Worm (Caenorhabditis elegans) whole organism, L3 larva: ENCODE data around the gene irld-49.

Experiments used
- ZK546.5 ChIP-seq: sonication (generic microtip); optimal IDR thresholded peaks from 2 replicates; lab custom pipeline; 2017; ENCODE audit warnings: missing biosample characterization, missing genetic modification characterization
- aly-2 ChIP-seq: fragments of 150-350 bp; optimal IDR thresholded peaks from 2 replicates; lab custom pipeline; 2014; ENCODE audit warnings: missing biosample characterization, missing genetic modification characterization
- ama-1 ChIP-seq: fragments of 150-350 bp; optimal IDR thresholded peaks from 2 replicates; lab custom pipeline; 2018
- ceh-16 ChIP-seq: sonication (generic microtip); optimal IDR thresholded peaks from 2 replicates; lab custom pipeline; 2017; ENCODE audit warnings: missing biosample characterization, missing genetic modification characterization
- ceh-28 ChIP-seq: fragments of 150-350 bp; optimal IDR thresholded peaks from 2 replicates; lab custom pipeline; 2014; ENCODE audit warnings: missing biosample characterization, missing genetic modification reagents, missing genetic modification characterization
- daf-12 ChIP-seq: fragments of 150-350 bp; optimal IDR thresholded peaks from 2 replicates; lab custom pipeline; 2014; ENCODE audit warnings: missing biosample characterization, missing genetic modification reagents, missing genetic modification characterization
- egl-27 ChIP-seq: sonication (generic microtip); optimal IDR thresholded peaks from 4 replicates; lab custom pipeline; 2017; ENCODE audit warnings: missing biosample characterization, missing genetic modification reagents, missing genetic modification characterization
- egl-5 ChIP-seq: fragments of 150-350 bp; optimal IDR thresholded peaks from 2 replicates; lab custom pipeline; 2017; ENCODE audit warnings: missing biosample characterization, missing genetic modification reagents, missing genetic modification characterization, inconsistent platforms
- elt-1 ChIP-seq: fragments of 150-350 bp; optimal IDR thresholded peaks from 2 replicates; lab custom pipeline; 2014; ENCODE audit warnings: missing biosample characterization, missing genetic modification characterization
- elt-2 ChIP-seq: sonication (generic microtip); optimal IDR thresholded peaks from 2 replicates; lab custom pipeline; 2016; ENCODE audit warnings: missing genetic modification reagents, mild to moderate bottlenecking, missing genetic modification characterization, missing compliant biosample characterization
- elt-3 ChIP-seq, 3 experiments: fragments of 150-350 bp in 1 of 3; sonication (generic microtip) in 2 of 3; optimal IDR thresholded peaks; 2 replicates in 2 of 3; 4 replicates in 1 of 3; lab custom pipeline; 2014 to 2017; ENCODE audit warnings: missing biosample characterization in 3 of 3, missing genetic modification characterization in 3 of 3
- eor-1 ChIP-seq, 2 experiments: fragments of 150-350 bp; optimal IDR thresholded peaks; 2 replicates each; lab custom pipeline; 2014 to 2018; ENCODE audit warnings: missing biosample characterization in 2 of 2, missing genetic modification characterization in 2 of 2
- fkh-10 ChIP-seq: sonication (generic microtip); optimal IDR thresholded peaks from 2 replicates; lab custom pipeline; 2017; ENCODE audit warnings: missing biosample characterization, missing genetic modification reagents, missing genetic modification characterization
- fkh-2 ChIP-seq: fragments of 150-350 bp; optimal IDR thresholded peaks from 2 replicates; lab custom pipeline; 2014; ENCODE audit warnings: missing biosample characterization, missing genetic modification reagents, missing genetic modification characterization
- hmg-11 ChIP-seq: sonication (generic microtip); optimal IDR thresholded peaks from 2 replicates; lab custom pipeline; 2016; ENCODE audit warnings: missing genetic modification characterization, missing compliant biosample characterization
- jun-1 ChIP-seq: fragments of 150-350 bp; optimal IDR thresholded peaks from 2 replicates; lab custom pipeline; 2014; ENCODE audit warnings: missing biosample characterization, missing genetic modification reagents, missing genetic modification characterization
- lin-15B ChIP-seq: fragments of 150-350 bp; optimal IDR thresholded peaks from 2 replicates; lab custom pipeline; 2014; ENCODE audit warnings: missing biosample characterization, missing genetic modification characterization
- lin-39 ChIP-seq: fragments of 150-350 bp; optimal IDR thresholded peaks from 2 replicates; lab custom pipeline; 2018; ENCODE audit warnings: missing biosample characterization, missing genetic modification reagents, missing genetic modification characterization
- mml-1 ChIP-seq: fragments of 150-350 bp; sonication (generic microtip); optimal IDR thresholded peaks from 3 replicates; lab custom pipeline; 2014; ENCODE audit warnings: missing biosample characterization, missing genetic modification characterization
- nhr-11 ChIP-seq: fragments of 150-350 bp; optimal IDR thresholded peaks from 2 replicates; lab custom pipeline; 2014; ENCODE audit warnings: missing biosample characterization, missing genetic modification characterization
- nhr-12 ChIP-seq: fragments of 150-350 bp; optimal IDR thresholded peaks from 2 replicates; lab custom pipeline; 2014; ENCODE audit warnings: missing biosample characterization, missing genetic modification characterization
- nhr-23 ChIP-seq: fragments of 150-350 bp; optimal IDR thresholded peaks from 2 replicates; lab custom pipeline; 2014; ENCODE audit warnings: missing biosample characterization, missing genetic modification reagents, missing genetic modification characterization
- nhr-25 ChIP-seq: sonication (generic microtip); optimal IDR thresholded peaks from 2 replicates; lab custom pipeline; 2017; ENCODE audit warnings: missing biosample characterization, missing genetic modification characterization
- nhr-28 ChIP-seq: fragments of 150-350 bp; optimal IDR thresholded peaks from 2 replicates; lab custom pipeline; 2014; ENCODE audit warnings: missing biosample characterization, missing genetic modification characterization
- nhr-43 ChIP-seq: sonication (generic microtip); optimal IDR thresholded peaks from 2 replicates; lab custom pipeline; 2016; ENCODE audit warnings: mild to moderate bottlenecking, missing genetic modification characterization, missing compliant biosample characterization; ENCODE audit not compliant: poor library complexity, severe bottlenecking
- pha-4 ChIP-seq: fragments of 150-350 bp; optimal IDR thresholded peaks from 2 replicates; lab custom pipeline; 2014; ENCODE audit warnings: missing biosample characterization, missing genetic modification reagents, missing genetic modification characterization
- pqm-1 ChIP-seq: fragments of 150-350 bp; optimal IDR thresholded peaks from 2 replicates; lab custom pipeline; 2017; ENCODE audit warnings: missing biosample characterization, missing genetic modification characterization, inconsistent platforms
- sea-2 ChIP-seq: fragments of 150-350 bp; sonication (generic microtip); optimal IDR thresholded peaks from 4 replicates; lab custom pipeline; 2014; ENCODE audit warnings: missing biosample characterization, missing genetic modification reagents, missing genetic modification characterization
- skn-1 ChIP-seq: fragments of 150-350 bp; optimal IDR thresholded peaks from 2 replicates; lab custom pipeline; 2014; ENCODE audit warnings: missing biosample characterization, missing genetic modification characterization
- snpc-4 ChIP-seq: fragments of 150-350 bp; optimal IDR thresholded peaks from 2 replicates; lab custom pipeline; 2014; ENCODE audit warnings: missing biosample characterization, missing genetic modification characterization
- unc-39 ChIP-seq: sonication (generic microtip); optimal IDR thresholded peaks from 4 replicates; lab custom pipeline; 2017; ENCODE audit warnings: missing biosample characterization, missing genetic modification characterization
- zag-1 ChIP-seq: fragments of 150-350 bp; optimal IDR thresholded peaks from 2 replicates; lab custom pipeline; 2014; ENCODE audit warnings: missing biosample characterization, missing genetic modification characterization
- ztf-4 ChIP-seq: fragments of 150-350 bp; optimal IDR thresholded peaks from 2 replicates; lab custom pipeline; 2014; ENCODE audit warnings: missing biosample characterization, missing genetic modification characterization

Gene irld-49

DNA sequence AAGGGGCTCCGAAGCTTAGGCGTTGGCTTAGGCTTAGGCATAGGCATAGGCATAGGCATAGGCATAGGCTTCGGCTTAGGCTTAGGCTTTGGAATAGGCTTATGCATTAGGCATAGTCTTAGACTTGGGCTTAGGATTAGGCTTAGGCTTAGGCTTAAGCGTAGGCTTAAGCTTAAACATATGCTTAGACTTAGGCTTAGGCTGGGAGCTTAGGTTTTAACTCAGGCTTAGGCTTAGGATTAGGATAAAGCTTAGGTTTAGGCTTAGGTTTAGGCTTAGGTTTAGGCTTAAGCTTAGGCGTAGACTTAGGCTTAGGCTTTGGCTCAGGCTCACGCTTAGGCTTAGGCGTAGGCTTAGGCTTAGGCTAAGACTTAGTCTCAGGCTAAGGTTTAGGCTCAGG is 46.1 kb downstream of the irld-49 start:
- TF ChIP-seq ceh-28 (tag; lab: Kevin White, UChicago) (no peak), egl-27 (tag; lab: Kevin White, UChicago) (no peak), nhr-28 (no peak), snpc-4 (tag; lab: Kevin White, UChicago) (no peak), ZK546.5 (tag; lab: Kevin White, UChicago) (no peak), pha-4 (tag; lab: Kevin White, UChicago) (no peak), fkh-10 (GFP tag; lab: Kevin White, UChicago) (no peak), sea-2 (GFP tag; lab: Kevin White, UChicago) (no peak), zag-1 (tag; lab: Kevin White, UChicago) (no peak), ama-1 (lab: Kevin White, UChicago) (no peak), daf-12 (tag; lab: Kevin White, UChicago) (no peak), elt-3 (tag; optimal IDR thresholded peaks at IDR 0.05; lab: Kevin White, UChicago) (no peak), elt-1 (tag; lab: Kevin White, UChicago) (no peak), elt-2 (tag; lab: Kevin White, UChicago) (no peak), pqm-1 (tag; lab: Kevin White, UChicago) (no peak), jun-1 (no peak), aly-2 (no peak), fkh-2 (tag; lab: Kevin White, UChicago) (no peak)

ce11 chrII:2991555-2992083 is 47.6 kb downstream of the irld-49 start, which contains the start of gene K08A2.2:
TSS of gene K08A2.2 (plus strand) at chrII:2991605.
- TF ChIP-seq mml-1 (tag; lab: Kevin White, UChicago) (no peak), elt-1 (tag; lab: Kevin White, UChicago) (no peak), egl-27 (tag; lab: Kevin White, UChicago) (no peak), skn-1 (no peak), sea-2 (GFP tag; lab: Kevin White, UChicago) (no peak), unc-39 (tag; lab: Kevin White, UChicago) (no peak), jun-1 (no peak)

- TF ChIP-seq daf-12 (tag; lab: Kevin White, UChicago) (no peak), eor-1 (tag; optimal IDR thresholded peaks at IDR 0.05; lab: Kevin White, UChicago) (no peak), sea-2 (GFP tag; lab: Kevin White, UChicago) (no peak), ztf-4 (tag; lab: Kevin White, UChicago) (no peak), nhr-12 (tag; lab: Kevin White, UChicago) (no peak), ceh-16 (tag; lab: Kevin White, UChicago) (no peak), nhr-11 (tag; lab: Kevin White, UChicago) (no peak), fkh-2 (tag; lab: Kevin White, UChicago) (no peak), nhr-28 (no peak), pqm-1 (tag; lab: Kevin White, UChicago) (no peak), lin-15B (tag; lab: Kevin White, UChicago) (no peak), lin-39 (tag; lab: Kevin White, UChicago) (no peak)
Observed at ce11 chrII:2992300-2992699, 48.3 kb downstream of the irld-49 start.

DNA sequence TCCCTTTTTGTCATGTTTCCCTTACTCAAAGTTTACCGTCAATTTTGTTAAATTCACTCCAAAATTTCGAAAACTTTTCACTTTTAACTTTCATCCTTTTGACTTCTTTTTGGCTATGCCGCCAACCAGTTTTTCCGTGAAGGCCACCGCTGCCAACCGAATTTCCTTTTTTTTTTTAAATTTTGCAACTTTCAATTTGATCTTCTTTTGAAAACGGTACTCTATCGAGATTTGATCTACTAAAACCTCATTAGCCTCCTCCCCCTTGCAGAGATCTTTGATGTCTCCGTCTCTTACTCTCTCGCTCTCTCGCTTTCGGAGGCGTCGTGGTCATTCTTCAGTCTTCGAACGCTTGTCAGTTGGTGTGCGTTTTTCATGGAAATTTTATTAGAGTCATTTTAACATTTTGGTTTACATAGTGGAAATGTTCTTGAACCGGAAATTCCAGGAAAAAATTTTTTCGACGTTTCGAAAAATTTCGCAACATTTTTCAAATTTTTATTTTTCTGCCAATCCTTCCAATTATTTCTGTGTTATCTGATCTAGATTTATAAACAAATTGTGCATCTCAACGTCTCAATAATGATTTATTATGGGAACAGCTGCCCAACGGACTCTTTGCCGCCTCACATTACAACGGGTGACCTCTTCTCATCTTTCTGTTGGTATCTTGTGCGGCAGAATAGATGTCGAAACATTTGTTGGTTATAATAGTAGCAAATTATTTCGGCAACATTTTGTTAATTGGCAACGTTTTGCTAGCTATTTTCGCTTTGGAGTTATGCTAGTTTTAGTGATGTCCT is 50.8 kb downstream of the irld-49 start:
- no peak for TF ChIP-seq ceh-28 (tag; lab: Kevin White, UChicago)
- TF ChIP-seq elt-1 (tag; lab: Kevin White, UChicago), result peak; percentile 7
- TF ChIP-seq hmg-11 (tag; lab: Kevin White, UChicago), result no peak
- TF ChIP-seq elt-2 (tag; lab: Kevin White, UChicago), result no peak
- TF ChIP-seq nhr-25 (tag; lab: Kevin White, UChicago), result peak; percentile 6
- no peak for TF ChIP-seq elt-3 (tag; optimal IDR thresholded peaks at IDR 0.05; lab: Kevin White, UChicago)
- no peak for TF ChIP-seq egl-5 (tag; lab: Kevin White, UChicago)
- TF ChIP-seq aly-2, result no peak
- TF ChIP-seq nhr-23 (tag; lab: Kevin White, UChicago), result no peak
- no peak for TF ChIP-seq nhr-43 (tag; lab: Kevin White, UChicago)
- no peak for TF ChIP-seq unc-39 (tag; lab: Kevin White, UChicago)
